Worm (Caenorhabditis elegans) whole organism, L2 larva: Measurements from ENCODE around the gene tba-9.

Experiments
- aly-2 ChIP-seq: fragments of 150-350 bp; optimal IDR thresholded peaks from 2 replicates; lab custom pipeline; 2014; ENCODE audit warnings: missing biosample characterization, missing genetic modification characterization
- ceh-16 ChIP-seq: fragments of 150-350 bp; optimal IDR thresholded peaks from 2 replicates; lab custom pipeline; 2014; ENCODE audit warnings: missing biosample characterization, missing genetic modification characterization
- ceh-82 ChIP-seq: fragments of 150-350 bp; optimal IDR thresholded peaks from 2 replicates; lab custom pipeline; 2014; ENCODE audit warnings: missing biosample characterization, missing genetic modification characterization
- egl-27 ChIP-seq: sonication (generic microtip); optimal IDR thresholded peaks from 3 replicates; lab custom pipeline; 2017; ENCODE audit warnings: missing biosample characterization, missing genetic modification reagents, missing genetic modification characterization
- peb-1 ChIP-seq: fragments of 150-350 bp; optimal IDR thresholded peaks from 2 replicates; lab custom pipeline; 2014; ENCODE audit warnings: missing biosample characterization, missing genetic modification characterization
- sma-9 ChIP-seq, 2 experiments: fragments of 150-350 bp in 1 of 2; sonication (generic microtip) in 1 of 2; optimal IDR thresholded peaks; 2 replicates each; lab custom pipeline; 2014 to 2016; ENCODE audit warnings: missing genetic modification characterization in 2 of 2, mild to moderate bottlenecking in 1 of 2, missing biosample characterization in 1 of 2, missing compliant biosample characterization in 1 of 2, missing genetic modification reagents in 1 of 2, moderate library complexity in 1 of 2
- unc-55 ChIP-seq: fragments of 150-350 bp; sonication (generic microtip); optimal IDR thresholded peaks from 3 replicates; lab custom pipeline; 2014; ENCODE audit warnings: missing biosample characterization, missing genetic modification reagents, missing genetic modification characterization
- unc-62 ChIP-seq: fragments of 150-350 bp; optimal IDR thresholded peaks from 2 replicates; lab custom pipeline; 2014; ENCODE audit warnings: missing biosample characterization, missing genetic modification reagents, missing genetic modification characterization
- zag-1 ChIP-seq: fragments of 150-350 bp; optimal IDR thresholded peaks from 2 replicates; lab custom pipeline; 2014; ENCODE audit warnings: missing biosample characterization, missing genetic modification characterization

- no peak for TF ChIP-seq ceh-16
- no peak for TF ChIP-seq egl-27 (tag; lab: Kevin White, UChicago)
- TF ChIP-seq unc-62 (GFP tag; lab: Kevin White, UChicago) = no peak
- TF ChIP-seq aly-2 (tag; lab: Kevin White, UChicago) = no peak
- no peak for TF ChIP-seq zag-1
- TF ChIP-seq ceh-82 (tag; lab: Kevin White, UChicago) = no peak
- no peak for TF ChIP-seq unc-55 (GFP tag; lab: Kevin White, UChicago)
- TF ChIP-seq sma-9 (GFP tag; optimal IDR thresholded peaks at IDR 0.05; lab: Kevin White, UChicago) = no peak
- TF ChIP-seq sma-9 (tag; optimal IDR thresholded peaks at IDR 0.05; lab: Kevin White, UChicago) = no peak
- TF ChIP-seq peb-1 = no peak
Measured at ce11 chrX:3218040-3218795, 34.4 kb upstream of the tba-9 start.
